Worm (Caenorhabditis elegans) whole organism, L4 larva: ENCODE measurements around the gene F07C6.6.

ENCODE experiments used
- R02D3.7 ChIP-seq: fragments of 150-350 bp; sonication (generic microtip); optimal IDR thresholded peaks from 3 replicates; lab custom pipeline; 2014; ENCODE audit warnings: missing biosample characterization, missing genetic modification characterization
- T26A8.4 ChIP-seq: fragments of 200-800 bp; sonication (Bioruptor generic); IDR thresholded peaks from 2 replicates; pipeline ENCODE4 v1.3.6; 2022; ENCODE audit warnings: missing genetic modification characterization, missing compliant biosample characterization
- Y105C5A.15 ChIP-seq: fragments of 200-800 bp; sonication (Bioruptor generic); IDR thresholded peaks from 2 replicates; pipeline ENCODE4 v1.3.6; 2022; ENCODE audit warnings: missing genetic modification characterization, missing compliant biosample characterization
- Y48G9A.11 ChIP-seq: fragments of 200-800 bp; sonication (Bioruptor generic); IDR thresholded peaks from 2 replicates; pipeline ENCODE4 v1.3.6; 2022; ENCODE audit warnings: missing genetic modification reagents, missing genetic modification characterization, missing compliant biosample characterization
- Y75B8A.6 ChIP-seq: fragments of 200-800 bp; sonication (Bioruptor generic); IDR thresholded peaks from 2 replicates; pipeline ENCODE4 v1.3.6; 2022; ENCODE audit warnings: missing genetic modification reagents, missing genetic modification characterization, missing compliant biosample characterization
- ZK337.2 ChIP-seq: fragments of 200-800 bp; sonication (Bioruptor generic); IDR thresholded peaks from 2 replicates; pipeline ENCODE4 v1.3.6; 2022; ENCODE audit warnings: missing genetic modification reagents, missing genetic modification characterization, missing compliant biosample characterization
- aha-1 ChIP-seq: fragments of 150-350 bp; peaks from one replicate; lab custom pipeline; 2014; ENCODE audit warnings: missing biosample characterization, missing genetic modification characterization
- ama-1 ChIP-seq: fragments of 150-350 bp; optimal IDR thresholded peaks from 2 replicates; lab custom pipeline; 2014; ENCODE audit warnings: inconsistent platforms, mixed read lengths
- attf-4 ChIP-seq: sonication (generic microtip); optimal IDR thresholded peaks from 3 replicates; lab custom pipeline; 2017; ENCODE audit warnings: missing biosample characterization, missing genetic modification characterization
- ceh-20 ChIP-seq: fragments of 200-800 bp; sonication (Bioruptor generic); IDR thresholded peaks from 2 replicates; pipeline ENCODE4 v1.3.6; 2022; ENCODE audit warnings: missing genetic modification reagents, missing genetic modification characterization, missing compliant biosample characterization
- ceh-28 ChIP-seq: fragments of 150-350 bp; optimal IDR thresholded peaks from 2 replicates; lab custom pipeline; 2014; ENCODE audit warnings: missing biosample characterization, missing genetic modification reagents, missing genetic modification characterization
- daf-8 ChIP-seq: fragments of 200-800 bp; sonication (Bioruptor generic); IDR thresholded peaks from 2 replicates; pipeline ENCODE4 v1.3.6; 2022; ENCODE audit warnings: missing genetic modification characterization, missing compliant biosample characterization
- dmd-6 ChIP-seq: fragments of 200-800 bp; sonication (Bioruptor generic); IDR thresholded peaks from 2 replicates; pipeline ENCODE4 v1.3.6; 2022; ENCODE audit warnings: missing genetic modification reagents, missing genetic modification characterization, missing compliant biosample characterization
- dmd-8 ChIP-seq: fragments of 200-800 bp; sonication (Bioruptor generic); IDR thresholded peaks from 2 replicates; pipeline ENCODE4 v1.3.6; 2022; ENCODE audit warnings: missing genetic modification characterization, missing compliant biosample characterization
- dpl-1 ChIP-seq: fragments of 150-350 bp; optimal IDR thresholded peaks from 2 replicates; lab custom pipeline; 2014; ENCODE audit warnings: missing biosample characterization, missing genetic modification reagents, missing genetic modification characterization
- duxl-1 ChIP-seq: sonication (generic microtip); optimal IDR thresholded peaks from 2 replicates; lab custom pipeline; 2016; ENCODE audit warnings: mild to moderate bottlenecking, missing genetic modification characterization, moderate library complexity, missing compliant biosample characterization; ENCODE audit not compliant: poor library complexity
- dve-1 ChIP-seq: sonication (generic microtip); optimal IDR thresholded peaks from 2 replicates; lab custom pipeline; 2017; ENCODE audit warnings: antibody characterized with exemption, mild to moderate bottlenecking, missing genetic modification characterization, missing compliant biosample characterization; ENCODE audit not compliant: insufficient read depth
- hif-1 ChIP-seq, 2 experiments: sonication (generic microtip); optimal IDR thresholded peaks; 2 replicates each; lab custom pipeline; 2016 to 2017; ENCODE audit warnings: missing compliant biosample characterization in 2 of 2, missing genetic modification characterization in 2 of 2, missing genetic modification reagents in 2 of 2, missing genotype in 2 of 2, mild to moderate bottlenecking in 1 of 2
- hlh-11 ChIP-seq: fragments of 200-800 bp; sonication (Bioruptor generic); optimal IDR thresholded peaks from 2 replicates; lab custom pipeline; 2018; ENCODE audit warnings: mild to moderate bottlenecking, missing genetic modification characterization, missing compliant biosample characterization
- hlh-30 ChIP-seq: sonication (generic microtip); optimal IDR thresholded peaks from 2 replicates; lab custom pipeline; 2017; ENCODE audit warnings: antibody characterized with exemption, mild to moderate bottlenecking, missing genetic modification characterization, missing compliant biosample characterization; ENCODE audit not compliant: insufficient read depth
- hmg-1.1 ChIP-seq: fragments of 200-800 bp; sonication (Bioruptor generic); IDR thresholded peaks from 2 replicates; pipeline ENCODE4 v1.3.6; 2022; ENCODE audit warnings: missing genetic modification reagents, missing genetic modification characterization, missing compliant biosample characterization
- lin-1 ChIP-seq: fragments of 200-800 bp; sonication (Bioruptor generic); IDR thresholded peaks from 2 replicates; pipeline ENCODE4 v1.3.6; 2022; ENCODE audit warnings: missing genetic modification reagents, missing genetic modification characterization, missing compliant biosample characterization
- lin-13 ChIP-seq: fragments of 150-350 bp; optimal IDR thresholded peaks from 2 replicates; lab custom pipeline; 2014; ENCODE audit warnings: missing biosample characterization, missing genetic modification reagents, missing genetic modification characterization
- lin-15B ChIP-seq: fragments of 150-350 bp; sonication (generic microtip); optimal IDR thresholded peaks from 3 replicates; lab custom pipeline; 2014; ENCODE audit warnings: missing biosample characterization, missing genetic modification characterization
- lin-38 ChIP-seq: fragments of 200-800 bp; sonication (Bioruptor generic); IDR thresholded peaks from 2 replicates; pipeline ENCODE4 v1.3.6; 2022; ENCODE audit warnings: missing genetic modification reagents, missing genetic modification characterization, missing compliant biosample characterization
- lsy-2 ChIP-seq, 2 experiments: fragments of 150-350 bp in 1 of 2; sonication (generic microtip) in 1 of 2; optimal IDR thresholded peaks; 2 replicates each; lab custom pipeline; 2014 to 2017; ENCODE audit warnings: missing biosample characterization in 2 of 2, missing genetic modification characterization in 2 of 2
- madf-9 ChIP-seq: fragments of 200-800 bp; sonication (Bioruptor generic); conservative IDR thresholded peaks from 2 replicates; pipeline ENCODE4 v1.3.6; 2022; ENCODE audit warnings: missing genetic modification reagents, missing genetic modification characterization, missing compliant biosample characterization
- mep-1 ChIP-seq: fragments of 150-350 bp; sonication (generic microtip); optimal IDR thresholded peaks from 3 replicates; lab custom pipeline; 2014; ENCODE audit warnings: missing biosample characterization, missing genetic modification characterization
- mes-2 ChIP-seq: sonication (generic microtip); optimal IDR thresholded peaks from 2 replicates; lab custom pipeline; 2016; ENCODE audit warnings: missing genotype, mild to moderate bottlenecking, missing genetic modification characterization, missing compliant biosample characterization; ENCODE audit not compliant: poor library complexity, severe bottlenecking
- nhr-11 ChIP-seq: fragments of 150-350 bp; optimal IDR thresholded peaks from 2 replicates; lab custom pipeline; 2014; ENCODE audit warnings: missing biosample characterization, missing genetic modification characterization
- nhr-25 ChIP-seq: sonication (generic microtip); optimal IDR thresholded peaks from 2 replicates; lab custom pipeline; 2017; ENCODE audit warnings: missing genetic modification characterization, mild to moderate bottlenecking, missing compliant biosample characterization, antibody characterized with exemption, moderate library complexity, borderline replicate concordance; ENCODE audit not compliant: insufficient read depth
- nhr-28 ChIP-seq: fragments of 150-350 bp; optimal IDR thresholded peaks from 2 replicates; lab custom pipeline; 2014; ENCODE audit warnings: missing biosample characterization, missing genetic modification characterization
- nhr-48 ChIP-seq: sonication (generic microtip); optimal IDR thresholded peaks from 2 replicates; lab custom pipeline; 2016; ENCODE audit warnings: mild to moderate bottlenecking, missing genetic modification characterization, missing compliant biosample characterization
- nhr-6 ChIP-seq: fragments of 150-350 bp; optimal IDR thresholded peaks from 2 replicates; lab custom pipeline; 2014; ENCODE audit warnings: missing biosample characterization, missing genetic modification characterization
- pha-4 ChIP-seq, 2 experiments: fragments of 150-350 bp in 1 of 2; fragments of 200-800 bp in 1 of 2; sonication (Bioruptor generic) in 1 of 2; IDR thresholded peaks in 1 of 2; optimal IDR thresholded peaks in 1 of 2; 2 replicates each; pipeline versions ENCODE4 v1.3.6 to Lab custom; 2014 to 2022; ENCODE audit warnings: missing genetic modification characterization in 2 of 2, missing genetic modification reagents in 2 of 2, missing biosample characterization in 1 of 2, missing compliant biosample characterization in 1 of 2
- php-3 ChIP-seq: fragments of 200-800 bp; sonication (Bioruptor generic); IDR thresholded peaks from 2 replicates; pipeline ENCODE4 v1.3.6; 2022; ENCODE audit warnings: missing genetic modification reagents, missing genetic modification characterization, missing compliant biosample characterization
- pqm-1 ChIP-seq: sonication (generic microtip); optimal IDR thresholded peaks from 2 replicates; lab custom pipeline; 2017; ENCODE audit warnings: missing biosample characterization, missing genetic modification characterization
- rbr-2 ChIP-seq: sonication (generic microtip); optimal IDR thresholded peaks from 2 replicates; lab custom pipeline; 2016; ENCODE audit warnings: missing genotype, missing genetic modification characterization, missing compliant biosample characterization
- snpc-1.2 ChIP-seq: fragments of 200-800 bp; sonication (Bioruptor generic); IDR thresholded peaks from 2 replicates; pipeline ENCODE4 v1.3.6; 2022; ENCODE audit warnings: missing genetic modification reagents, missing genetic modification characterization, missing compliant biosample characterization
- spr-1 ChIP-seq: sonication (generic microtip); optimal IDR thresholded peaks from 2 replicates; lab custom pipeline; 2016; ENCODE audit warnings: mild to moderate bottlenecking, missing genetic modification characterization, missing compliant biosample characterization
- tra-1 ChIP-seq: fragments of 200-800 bp; sonication (Bioruptor generic); IDR thresholded peaks from 2 replicates; pipeline ENCODE4 v1.3.6; 2022; ENCODE audit warnings: missing genetic modification reagents, missing genetic modification characterization, missing compliant biosample characterization
- vab-7 ChIP-seq: fragments of 200-800 bp; sonication (Bioruptor generic); IDR thresholded peaks from 2 replicates; pipeline ENCODE4 v1.3.6; 2022; ENCODE audit warnings: missing genetic modification reagents, missing genetic modification characterization, missing compliant biosample characterization
- zag-1 ChIP-seq: fragments of 150-350 bp; optimal IDR thresholded peaks from 2 replicates; lab custom pipeline; 2014; ENCODE audit warnings: missing biosample characterization, missing genetic modification characterization
- zfp-3 ChIP-seq: fragments of 200-800 bp; sonication (Bioruptor generic); conservative IDR thresholded peaks from 2 replicates; pipeline ENCODE4 v1.3.6; 2022; ENCODE audit warnings: missing genetic modification reagents, missing genetic modification characterization, missing compliant biosample characterization
- zip-11 ChIP-seq: fragments of 200-800 bp; sonication (Bioruptor generic); IDR thresholded peaks from 2 replicates; pipeline ENCODE4 v1.3.6; 2022; ENCODE audit warnings: missing genetic modification characterization, missing compliant biosample characterization
- ztf-11 ChIP-seq: fragments of 150-350 bp; optimal IDR thresholded peaks from 2 replicates; lab custom pipeline; 2014; ENCODE audit warnings: missing biosample characterization, missing genetic modification characterization

Gene F07C6.6

ce11 chrIV:12835363-12835762, 42.8 kb downstream of the F07C6.6 start:
- no peak for TF ChIP-seq T26A8.4 (GFP tag; lab: Robert Waterston, UW)
- TF ChIP-seq attf-4 (tag; lab: Kevin White, UChicago): no peak
- no peak for TF ChIP-seq ceh-28 (tag; lab: Kevin White, UChicago)
- no peak for TF ChIP-seq rbr-2
- peak; percentile 2 for TF ChIP-seq nhr-6 (tag; lab: Kevin White, UChicago)
- TF ChIP-seq ceh-20 (GFP tag; lab: Robert Waterston, UW): 0 out of 2 replicates have a peak, but pooled peaks have one; percentile 11
- TF ChIP-seq R02D3.7: no peak
- no peak for TF ChIP-seq dmd-8
- peak; percentile 6 for TF ChIP-seq hlh-11
- TF ChIP-seq madf-9 (GFP tag; lab: Robert Waterston, UW): no peak
- peak; percentile 9 for TF ChIP-seq hlh-30
- peak; percentile 2 for TF ChIP-seq mes-2 (tag; lab: Kevin White, UChicago)
- no peak for TF ChIP-seq nhr-25 (tag; lab: Kevin White, UChicago)
- TF ChIP-seq hif-1 (tag; optimal IDR thresholded peaks at IDR 0.05; lab: Kevin White, UChicago): no peak
- TF ChIP-seq nhr-48 (tag; lab: Kevin White, UChicago): peak; percentile 29
- peak; percentile 49; the same call in 1 of the 2 replicates for TF ChIP-seq pha-4 (GFP tag; IDR thresholded peaks at IDR 0.05; lab: Robert Waterston, UW)
- no peak for TF ChIP-seq pha-4 (tag; optimal IDR thresholded peaks at IDR 0.05; lab: Kevin White, UChicago)
- TF ChIP-seq lin-1: 0 out of 2 replicates have a peak, but pooled peaks have one; percentile 34
- no peak for TF ChIP-seq ztf-11 (tag; lab: Kevin White, UChicago)
- TF ChIP-seq zag-1 (tag; lab: Kevin White, UChicago): no peak
- TF ChIP-seq lin-13 (GFP tag; lab: Kevin White, UChicago): no peak
- TF ChIP-seq dmd-6 (GFP tag; lab: Robert Waterston, UW): peak; percentile 96
- TF ChIP-seq aha-1 (tag; lab: Kevin White, UChicago): peak; percentile 81
- peak; percentile 56 for TF ChIP-seq dve-1 (tag; lab: Kevin White, UChicago)
- no peak for TF ChIP-seq pqm-1 (tag; lab: Kevin White, UChicago)
- TF ChIP-seq tra-1 (GFP tag; lab: Robert Waterston, UW): peak; percentile 69; the same call in 1 of the 2 replicates
- TF ChIP-seq, all 104 proteins: peak for 12

ce11 chrIV:12836208-12836607, 43.6 kb downstream of the F07C6.6 start, which contains the start of gene M02B1.3:
Gene M02B1.3 (plus strand): TSS chrIV:12836508.
- TF ChIP-seq snpc-1.2 (GFP tag; lab: Robert Waterston, UW): no peak
- peak; percentile 60; the same call in 1 of the 2 replicates for TF ChIP-seq ceh-20 (GFP tag; lab: Robert Waterston, UW)
- 0 out of 2 replicates have a peak, but pooled peaks have one; percentile 27 for TF ChIP-seq ZK337.2 (GFP tag; lab: Robert Waterston, UW)
- peak; percentile 33; the same call in 1 of the 2 replicates for TF ChIP-seq hmg-1.1
- no peak for TF ChIP-seq nhr-11 (tag; lab: Kevin White, UChicago)
- peak; percentile 8 for TF ChIP-seq mep-1 (tag; lab: Kevin White, UChicago)
- no peak for TF ChIP-seq zip-11
- TF ChIP-seq, all 104 proteins: peak for 4

DNA sequence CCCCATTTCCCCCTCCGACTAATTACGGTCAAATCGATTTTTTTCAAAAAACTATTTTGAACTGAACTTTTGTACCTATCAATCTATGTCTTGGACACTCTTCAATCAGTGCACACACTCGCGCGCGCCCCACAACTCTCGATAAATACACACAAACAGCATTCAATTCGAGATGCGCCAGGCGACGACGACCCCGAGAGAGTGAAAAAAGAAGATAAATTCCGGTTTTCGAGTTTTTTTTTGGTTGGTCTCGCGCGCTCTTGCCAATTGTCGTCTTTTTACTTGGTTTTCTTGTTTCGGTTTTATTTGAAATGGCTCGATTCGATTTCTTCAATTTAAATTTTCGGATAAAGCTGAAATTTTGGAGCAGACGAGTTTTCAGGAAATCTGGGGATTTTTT, 47.8 kb downstream of the F07C6.6 start:
- TF ChIP-seq daf-8 (GFP tag; lab: Robert Waterston, UW) (no peak), hif-1 (tag; optimal IDR thresholded peaks at IDR 0.05; lab: Kevin White, UChicago) (no peak), Y75B8A.6 (no peak; the same call in 1 of the 2 replicates), zfp-3 (GFP tag; lab: Robert Waterston, UW) (no peak), hlh-30 (peak; percentile 26), lin-15B (tag; lab: Kevin White, UChicago) (no peak), Y48G9A.11 (GFP tag; lab: Robert Waterston, UW) (no peak), duxl-1 (tag; lab: Kevin White, UChicago) (no peak), mep-1 (tag; lab: Kevin White, UChicago) (peak; percentile 61), lin-13 (GFP tag; lab: Kevin White, UChicago) (no peak), spr-1 (no peak), dve-1 (tag; lab: Kevin White, UChicago) (peak; percentile 14), php-3 (no peak), ztf-11 (tag; lab: Kevin White, UChicago) (no peak), nhr-28 (tag; lab: Kevin White, UChicago) (peak; percentile 64), lin-38 (GFP tag; lab: Robert Waterston, UW) (0 out of 2 replicates have a peak, but pooled peaks have one; percentile 8), Y105C5A.15 (GFP tag; lab: Robert Waterston, UW) (no peak), ama-1 (peak; percentile 84), lsy-2 (tag; optimal IDR thresholded peaks at IDR 0.05; lab: Kevin White, UChicago) (no peak), mes-2 (tag; lab: Kevin White, UChicago) (peak; percentile 54), vab-7 (GFP tag; lab: Robert Waterston, UW) (no peak), dpl-1 (GFP tag; lab: Kevin White, UChicago) (no peak)
